Fruit fly (Drosophila melanogaster): Measurements from ENCODE around the gene mtgo.

The mtgo gene

dm6 chr2L:16542997-16543593, 1.7 kb upstream of the mtgo start (continued):
- TF ChIP-seq lov (optimal IDR thresholded peaks at IDR 0.05) = no peak
- peak; percentile 70; the same call in 2 of the 3 replicates for TF ChIP-seq lov (GFP tag; IDR thresholded peaks at IDR 0.05)
- TF ChIP-seq Nf-YA (GFP tag; IDR thresholded peaks at IDR 0.05) = no peak
- TF ChIP-seq Blimp-1 (GFP tag; optimal IDR thresholded peaks at IDR 0.05) = peak; percentile 71
- no peak for TF ChIP-seq ssp (GFP tag; IDR thresholded peaks at IDR 0.05)
- TF ChIP-seq CG2116 (GFP tag; optimal IDR thresholded peaks at IDR 0.05) = peak; percentile 68
- TF ChIP-seq insv (GFP tag; optimal IDR thresholded peaks at IDR 0.05) = peak in 1 of 2 experiments; percentile 64
- TF ChIP-seq CG10462 (GFP tag; optimal IDR thresholded peaks at IDR 0.05) = peak; percentile 44
- TF ChIP-seq CG8924 (tag; optimal IDR thresholded peaks at IDR 0.05) = peak; percentile 51
- TF ChIP-seq CG8359 (GFP tag; optimal IDR thresholded peaks at IDR 0.05; ENCODE audit: borderline replicate concordance) = peak; percentile 77
- TF ChIP-seq CG32772 (GFP tag; IDR thresholded peaks at IDR 0.05) = no peak
- peak; percentile 88 for TF ChIP-seq B-H2 (GFP tag; optimal IDR thresholded peaks at IDR 0.05)
- TF ChIP-seq CG4854 (GFP tag; optimal IDR thresholded peaks at IDR 0.05) = no peak
- TF ChIP-seq CG1603 (tag; optimal IDR thresholded peaks at IDR 0.05) = peak; percentile 91
- peak; percentile 63 for TF ChIP-seq stc (GFP tag; IDR thresholded peaks at IDR 0.05)
- peak; percentile 32; the same call in 1 of the 2 replicates for TF ChIP-seq wdn (GFP tag; IDR thresholded peaks at IDR 0.05)
- peak; percentile 13 for TF ChIP-seq CG2120 (GFP tag; optimal IDR thresholded peaks at IDR 0.05)
- no peak for TF ChIP-seq Sin3A (optimal IDR thresholded peaks at IDR 0.05)
- no peak for TF ChIP-seq ato (GFP tag; IDR thresholded peaks at IDR 0.05; ENCODE audit: partially characterized antibody)
- TF ChIP-seq CG4424 (GFP tag; optimal IDR thresholded peaks at IDR 0.05) = peak; percentile 80
- peak; percentile 63 for TF ChIP-seq kni (GFP tag; optimal IDR thresholded peaks at IDR 0.05)
- peak; percentile 31 for TF ChIP-seq CG7839 (tag; optimal IDR thresholded peaks at IDR 0.05)
- no peak for TF ChIP-seq Chrac-16 (GFP tag; optimal IDR thresholded peaks at IDR 0.05)
- TF ChIP-seq dimm (GFP tag; IDR thresholded peaks at IDR 0.05) = no peak
- TF ChIP-seq jumu (GFP tag; optimal IDR thresholded peaks at IDR 0.05) = peak; percentile 20
- peak; percentile 89 for TF ChIP-seq Fer3 (tag; optimal IDR thresholded peaks at IDR 0.05)
- TF ChIP-seq tin (GFP tag; optimal IDR thresholded peaks at IDR 0.05) = peak; percentile 22
- no peak for TF ChIP-seq hb (GFP tag; IDR thresholded peaks at IDR 0.05; ENCODE audit: partially characterized antibody)
- peak; percentile 63 for TF ChIP-seq twi (tag; optimal IDR thresholded peaks at IDR 0.05)
- TF ChIP-seq toy (GFP tag; IDR thresholded peaks at IDR 0.05) = no peak
- TF ChIP-seq dysf (GFP tag; IDR thresholded peaks at IDR 0.05) = peak; percentile 61; the same call in 2 of the 3 replicates
- no peak for TF ChIP-seq CG32767 (GFP tag; IDR thresholded peaks at IDR 0.05)
- peak; percentile 89 for TF ChIP-seq CG17912 (GFP tag; optimal IDR thresholded peaks at IDR 0.05)
- no peak for TF ChIP-seq cad (GFP tag; optimal IDR thresholded peaks at IDR 0.05)
- TF ChIP-seq Tbp (GFP tag; optimal IDR thresholded peaks at IDR 0.05) = no peak
- TF ChIP-seq CG30431 (GFP tag; optimal IDR thresholded peaks at IDR 0.05) = peak; percentile 62
- no peak for TF ChIP-seq unc-4 (GFP tag; IDR thresholded peaks at IDR 0.05; ENCODE audit: partially characterized antibody)
- TF ChIP-seq CG7745 (tag; optimal IDR thresholded peaks at IDR 0.05) = no peak
- TF ChIP-seq lab (GFP tag; optimal IDR thresholded peaks at IDR 0.05) = peak; percentile 96
- TF ChIP-seq CG11696 (GFP tag; IDR thresholded peaks at IDR 0.05) = 0 out of 2 replicates have a peak, but pooled peaks have one; percentile 12
- no peak for TF ChIP-seq CG16779 (GFP tag; IDR thresholded peaks at IDR 0.05)
- peak; percentile 72 for TF ChIP-seq CG15011 (GFP tag; optimal IDR thresholded peaks at IDR 0.05)
- peak; percentile 52 for TF ChIP-seq CG3995 (GFP tag; optimal IDR thresholded peaks at IDR 0.05)
- TF ChIP-seq CG17612 (GFP tag; IDR thresholded peaks at IDR 0.05) = no peak
- TF ChIP-seq Ravus (GFP tag; IDR thresholded peaks at IDR 0.05) = no peak
- TF ChIP-seq Oaz (GFP tag; IDR thresholded peaks at IDR 0.05) = peak; percentile 44; the same call in 1 of the 2 replicates
- no peak for TF ChIP-seq CG31388 (GFP tag; optimal IDR thresholded peaks at IDR 0.05)
- no peak for TF ChIP-seq pan (optimal IDR thresholded peaks at IDR 0.05)
- TF ChIP-seq pan (GFP tag; optimal IDR thresholded peaks at IDR 0.05 in 1 of 2, IDR thresholded peaks at IDR 0.05 in 1 of 2) = peak in 1 of 2 experiments; percentile 81
- peak; percentile 60 for TF ChIP-seq tio (GFP tag; optimal IDR thresholded peaks at IDR 0.05)
- 0 out of 3 replicates have a peak, but pooled peaks have one; percentile 17 for TF ChIP-seq CG11560 (tag; IDR thresholded peaks at IDR 0.05)

Data from whole organism, embryonic.